Worm (Caenorhabditis elegans) whole organism, L1 larva: ENCODE data around the gene K03B8.11.

Experiments
- ets-5 ChIP-seq: fragments of 200-800 bp; sonication (Bioruptor generic); IDR thresholded peaks from 2 replicates; pipeline ENCODE4 v1.3.6; 2022; ENCODE audit warnings: missing genetic modification characterization, missing compliant biosample characterization
- lsy-2 ChIP-seq, 2 experiments: fragments of 150-350 bp; optimal IDR thresholded peaks; 2 replicates each; lab custom pipeline; 2014; ENCODE audit warnings: missing biosample characterization in 2 of 2, missing genetic modification characterization in 2 of 2
- mdl-1 ChIP-seq, 2 experiments: fragments of 150-350 bp; optimal IDR thresholded peaks; 2 replicates each; lab custom pipeline; 2014 to 2017; ENCODE audit warnings: missing biosample characterization in 2 of 2, missing genetic modification characterization in 2 of 2, inconsistent platforms in 1 of 2
- nhr-237 ChIP-seq: fragments of 150-350 bp; optimal IDR thresholded peaks from 2 replicates; lab custom pipeline; 2014; ENCODE audit warnings: missing biosample characterization, missing genetic modification characterization
- ztf-11 ChIP-seq, 2 experiments: sonication (generic microtip); optimal IDR thresholded peaks; 2 replicates each; lab custom pipeline; 2016 to 2017; ENCODE audit warnings: missing genetic modification characterization in 2 of 2, missing biosample characterization in 1 of 2, missing compliant biosample characterization in 1 of 2

DNA sequence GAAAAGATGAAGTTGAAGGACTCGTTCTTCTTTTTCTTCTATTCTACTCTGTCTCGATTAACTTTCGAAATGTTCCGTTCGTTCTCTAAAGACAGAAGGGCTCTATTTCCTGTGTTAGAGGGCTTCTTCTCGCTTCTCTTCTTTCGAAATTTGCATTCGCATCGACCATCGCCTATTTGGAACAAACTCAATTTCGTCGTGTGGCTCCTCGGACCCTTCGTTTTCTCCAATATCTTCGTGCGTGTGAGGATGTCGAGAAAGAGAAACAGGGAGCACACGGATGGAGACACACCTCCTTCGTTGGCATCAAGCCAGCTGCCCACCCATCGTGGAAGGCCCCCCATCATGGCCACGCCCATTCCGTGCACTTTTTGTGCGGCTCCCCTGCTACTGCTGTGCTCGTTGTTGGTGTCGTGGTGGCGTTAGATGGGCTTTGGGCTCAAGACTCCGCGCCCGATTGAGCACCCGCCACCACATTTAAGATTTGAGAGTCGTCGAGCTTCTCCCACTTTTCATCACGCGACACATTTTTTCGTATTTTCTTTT lies 49.1 kb downstream of the K03B8.11 start:
- TF ChIP-seq ets-5 (GFP tag; lab: Robert Waterston, UW) = no peak
- no peak for TF ChIP-seq ztf-11 (tag; optimal IDR thresholded peaks at IDR 0.05; lab: Kevin White, UChicago)
- TF ChIP-seq nhr-237 = no peak
- no peak for TF ChIP-seq lsy-2 (tag; optimal IDR thresholded peaks at IDR 0.05; lab: Kevin White, UChicago)
- no peak for TF ChIP-seq mdl-1 (tag; optimal IDR thresholded peaks at IDR 0.05; lab: Kevin White, UChicago)
